Fruit fly (Drosophila melanogaster): Measurements from ENCODE around the gene CG13248.

DNA sequence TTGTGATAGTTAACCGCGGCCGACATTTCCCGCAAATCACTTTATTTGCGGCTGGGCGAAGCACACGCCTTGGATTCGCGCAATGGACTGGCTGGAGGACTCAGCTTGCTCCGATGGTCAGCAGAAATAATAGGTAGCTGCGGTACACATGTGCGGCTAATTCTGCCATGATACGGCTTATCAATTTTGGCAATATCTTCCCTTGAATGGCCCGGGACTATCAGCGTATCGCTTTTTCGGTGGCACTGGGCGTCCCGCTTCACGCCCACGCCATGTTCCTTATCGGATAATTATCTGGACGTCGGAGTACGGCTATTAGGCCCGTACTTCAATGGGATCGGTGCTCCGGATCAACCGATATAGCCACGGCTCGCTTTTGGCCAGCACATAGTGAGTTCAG lies 44.3 kb downstream of the CG13248 start:
- no peak for TF ChIP-seq Myc (optimal IDR thresholded peaks at IDR 0.05)
- TF ChIP-seq h (optimal IDR thresholded peaks at IDR 0.05) = no peak
- TF ChIP-seq psq (optimal IDR thresholded peaks at IDR 0.05) = no peak
- no peak for TF ChIP-seq ttk (optimal IDR thresholded peaks at IDR 0.05)
- TF ChIP-seq insv (optimal IDR thresholded peaks at IDR 0.05) = no peak
